Fruit fly (Drosophila melanogaster) whole organism: Measurements from ENCODE around the gene CG34328.
A peak's percentile ranks its signal among the peaks of the same experiment; 100 is the strongest.

Experiments used
- CG8478 ChIP-seq: fragments of >200 bp; optimal IDR thresholded peaks from 2 replicates; lab custom pipeline; 2018; ENCODE audit warnings: inconsistent platforms
- Dll ChIP-seq: fragments of >200 bp; optimal IDR thresholded peaks from 2 replicates; lab custom pipeline; 2017
- EcR ChIP-seq, 2 experiments: fragments of >200 bp; optimal IDR thresholded peaks; 2 replicates each; lab custom pipeline; 2017; ENCODE audit warnings: missing biosample characterization in 2 of 2, missing genetic modification characterization in 2 of 2, missing genetic modification reagents in 2 of 2
- psq ChIP-seq: fragments of >200 bp; optimal IDR thresholded peaks from 2 replicates; lab custom pipeline; 2017

DNA sequence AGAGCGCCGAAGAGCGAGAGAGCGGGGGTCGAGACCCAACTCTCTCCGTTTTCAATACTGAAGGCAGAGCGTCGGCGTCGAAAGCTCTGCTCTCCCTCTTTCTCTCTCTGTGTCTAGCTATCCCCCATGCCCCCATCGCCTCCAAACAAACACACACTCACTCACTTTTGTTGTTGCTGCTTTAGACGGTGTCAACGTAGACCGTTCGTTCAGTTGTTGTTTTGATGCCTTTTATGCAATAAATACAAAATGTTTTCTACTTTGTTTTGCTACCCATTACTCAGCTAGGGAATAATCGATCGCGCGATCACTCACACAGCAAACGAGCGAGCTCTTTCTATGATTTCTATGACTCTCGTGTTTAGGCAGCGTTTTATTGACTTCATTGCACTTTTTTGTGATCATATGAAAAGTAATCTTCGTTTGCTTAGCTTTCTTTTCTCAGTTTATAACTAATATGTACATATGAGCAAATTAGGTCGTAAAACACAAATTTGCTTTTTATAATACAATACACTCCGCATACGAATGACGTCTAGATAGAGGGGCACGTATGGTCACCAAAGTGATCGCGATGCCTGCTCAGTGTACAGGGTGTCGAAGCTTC, 4.9 kb upstream of the CG34328 start:
- TF ChIP-seq psq (lab: Kevin White, UChicago) = no peak
- no peak for TF ChIP-seq CG8478
- TF ChIP-seq EcR (GFP tag; optimal IDR thresholded peaks at IDR 0.05; lab: Kevin White, UChicago) = no peak
- TF ChIP-seq Dll (lab: Kevin White, UChicago) = peak; percentile 95
